Worm (Caenorhabditis elegans): ENCODE measurements around the gene aqp-12.

ce11 chrII:12249042-12249441, 46.0 kb downstream of the aqp-12 start, which contains the start of gene tag-276:
- TF ChIP-seq fkh-10 (GFP tag; optimal IDR thresholded peaks at IDR 0.05) (no peak), pha-4 (tag; optimal IDR thresholded peaks at IDR 0.05) (no peak)
